Fruit fly (Drosophila melanogaster): ENCODE data around the gene Imp.
A peak's percentile ranks its signal among the peaks of the same experiment; 100 is the strongest.

Gene Imp

dm6 chrX:10815511-10816080 lies 8.5 kb downstream of the Imp start (continued):
- TF ChIP-seq CG8290 (GFP tag; optimal IDR thresholded peaks at IDR 0.05), result no peak
- peak in 1 of 2 experiments; percentile 35 for TF ChIP-seq CG8290 (tag; optimal IDR thresholded peaks at IDR 0.05)
- no peak for TF ChIP-seq CG6272 (GFP tag; IDR thresholded peaks at IDR 0.05)
- no peak for TF ChIP-seq CG3407 (GFP tag; optimal IDR thresholded peaks at IDR 0.05)
- TF ChIP-seq CG10959 (GFP tag; IDR thresholded peaks at IDR 0.05), result no peak
- no peak for TF ChIP-seq CG12391 (tag; optimal IDR thresholded peaks at IDR 0.05)
- TF ChIP-seq maf-S (GFP tag; optimal IDR thresholded peaks at IDR 0.05), result no peak
- no peak for TF ChIP-seq odd (GFP tag; optimal IDR thresholded peaks at IDR 0.05)
- TF ChIP-seq shn (GFP tag; optimal IDR thresholded peaks at IDR 0.05), result no peak
- TF ChIP-seq lov (optimal IDR thresholded peaks at IDR 0.05), result no peak
- TF ChIP-seq lov (GFP tag; IDR thresholded peaks at IDR 0.05), result no peak
- TF ChIP-seq B-H1 (GFP tag; IDR thresholded peaks at IDR 0.05), result no peak
- TF ChIP-seq CG3281 (GFP tag; optimal IDR thresholded peaks at IDR 0.05), result no peak
- TF ChIP-seq sc (optimal IDR thresholded peaks at IDR 0.05), result no peak
- TF ChIP-seq sc (GFP tag; optimal IDR thresholded peaks at IDR 0.05), result no peak
- no peak for TF ChIP-seq CkIIα-i1 (GFP tag; IDR thresholded peaks at IDR 0.05)
- TF ChIP-seq MTF-1 (GFP tag; optimal IDR thresholded peaks at IDR 0.05; ENCODE audit: borderline replicate concordance), result no peak
- TF ChIP-seq fu2 (GFP tag; optimal IDR thresholded peaks at IDR 0.05), result no peak
- TF ChIP-seq zen (tag; optimal IDR thresholded peaks at IDR 0.05), result peak; percentile 6
- no peak for TF ChIP-seq Ets97D (GFP tag; optimal IDR thresholded peaks at IDR 0.05)
- TF ChIP-seq hbn (GFP tag; IDR thresholded peaks at IDR 0.05; ENCODE audit: partially characterized antibody), result 0 out of 2 replicates have a peak, but pooled peaks have one; percentile 14
- no peak for TF ChIP-seq ewg (GFP tag; optimal IDR thresholded peaks at IDR 0.05)
- no peak for TF ChIP-seq bsh (GFP tag; optimal IDR thresholded peaks at IDR 0.05)
- TF ChIP-seq Deaf1 (tag; optimal IDR thresholded peaks at IDR 0.05), result peak; percentile 84
- no peak for TF ChIP-seq CG10979 (tag; optimal IDR thresholded peaks at IDR 0.05)
- TF ChIP-seq YL-1 (GFP tag; optimal IDR thresholded peaks at IDR 0.05), result no peak
- 0 out of 2 replicates have a peak, but pooled peaks have one; percentile 13 for TF ChIP-seq CG8765 (GFP tag; IDR thresholded peaks at IDR 0.05)
- peak; percentile 40 for TF ChIP-seq CG13287 (GFP tag; IDR thresholded peaks at IDR 0.05; ENCODE audit: partially characterized antibody)
- TF ChIP-seq CG12219 (GFP tag; optimal IDR thresholded peaks at IDR 0.05), result no peak
- TF ChIP-seq vvl (GFP tag; IDR thresholded peaks at IDR 0.05), result 0 out of 2 replicates have a peak, but pooled peaks have one; percentile 21
- TF ChIP-seq CG18011 (GFP tag; optimal IDR thresholded peaks at IDR 0.05), result no peak
- no peak for TF ChIP-seq knrl (GFP tag; IDR thresholded peaks at IDR 0.05; ENCODE audit: partially characterized antibody)
- TF ChIP-seq ash1 (GFP tag; optimal IDR thresholded peaks at IDR 0.05), result peak; percentile 20
- TF ChIP-seq Dad (GFP tag; optimal IDR thresholded peaks at IDR 0.05), result no peak
- no peak for TF ChIP-seq CG13775 (GFP tag; optimal IDR thresholded peaks at IDR 0.05)
- no peak for TF ChIP-seq dan (GFP tag; IDR thresholded peaks at IDR 0.05)
- TF ChIP-seq CG2712 (tag; optimal IDR thresholded peaks at IDR 0.05), result no peak
- no peak for TF ChIP-seq CG14710 (tag; optimal IDR thresholded peaks at IDR 0.05)
- TF ChIP-seq zf30C (GFP tag; optimal IDR thresholded peaks at IDR 0.05), result peak; percentile 82
- peak; percentile 62 for TF ChIP-seq bbx (GFP tag; IDR thresholded peaks at IDR 0.05; ENCODE audit: partially characterized antibody)
- no peak for TF ChIP-seq HLH54F (GFP tag; optimal IDR thresholded peaks at IDR 0.05)
- peak; percentile 92 for TF ChIP-seq pros (GFP tag; optimal IDR thresholded peaks at IDR 0.05)
- no peak for TF ChIP-seq CG3838 (GFP tag; optimal IDR thresholded peaks at IDR 0.05)
- TF ChIP-seq CG3726 (GFP tag; IDR thresholded peaks at IDR 0.05), result no peak
- TF ChIP-seq Ets65A (GFP tag), result no peak
- no peak for TF ChIP-seq CG34422 (GFP tag; IDR thresholded peaks at IDR 0.05)
- TF ChIP-seq tna (GFP tag; IDR thresholded peaks at IDR 0.05; ENCODE audit: partially characterized antibody), result 0 out of 2 replicates have a peak, but pooled peaks have one; percentile 16
- no peak for TF ChIP-seq C15 (GFP tag; IDR thresholded peaks at IDR 0.05)
- TF ChIP-seq CG4707 (GFP tag; optimal IDR thresholded peaks at IDR 0.05), result no peak
- TF ChIP-seq CG34224 (GFP tag; IDR thresholded peaks at IDR 0.05; ENCODE audit: partially characterized antibody), result no peak; the same call in 2 of the 3 replicates
